Worm (Caenorhabditis elegans) whole organism, L2 larva: ENCODE data around the gene F02C9.1.

Source experiments
- F13H6.1 ChIP-seq: sonication (generic microtip); optimal IDR thresholded peaks from 2 replicates; lab custom pipeline; 2016; ENCODE audit warnings: missing genetic modification characterization, missing compliant biosample characterization
- R02D3.7 ChIP-seq: fragments of 150-350 bp; optimal IDR thresholded peaks from 2 replicates; lab custom pipeline; 2014; ENCODE audit warnings: missing biosample characterization, missing genetic modification characterization
- Y55F3AM.14 ChIP-seq: fragments of 200-800 bp; sonication (Bioruptor generic); optimal IDR thresholded peaks from 2 replicates; lab custom pipeline; 2018; ENCODE audit warnings: mild to moderate bottlenecking, missing genetic modification characterization, missing compliant biosample characterization
- alr-1 ChIP-seq: fragments of 150-350 bp; optimal IDR thresholded peaks from 2 replicates; lab custom pipeline; 2014; ENCODE audit warnings: missing biosample characterization, missing genetic modification characterization
- aly-2 ChIP-seq: fragments of 150-350 bp; optimal IDR thresholded peaks from 2 replicates; lab custom pipeline; 2014; ENCODE audit warnings: missing biosample characterization, missing genetic modification characterization
- ama-1 ChIP-seq: fragments of 150-350 bp; optimal IDR thresholded peaks from 2 replicates; lab custom pipeline; 2018; ENCODE audit warnings: inconsistent platforms
- blmp-1 ChIP-seq: sonication (generic microtip); optimal IDR thresholded peaks from 2 replicates; lab custom pipeline; 2017; ENCODE audit warnings: missing genetic modification characterization, mild to moderate bottlenecking, missing compliant biosample characterization, antibody characterized with exemption, moderate library complexity; ENCODE audit not compliant: insufficient read depth
- ceh-16 ChIP-seq: fragments of 150-350 bp; optimal IDR thresholded peaks from 2 replicates; lab custom pipeline; 2014; ENCODE audit warnings: missing biosample characterization, missing genetic modification characterization
- ceh-82 ChIP-seq: fragments of 150-350 bp; optimal IDR thresholded peaks from 2 replicates; lab custom pipeline; 2014; ENCODE audit warnings: missing biosample characterization, missing genetic modification characterization
- dmd-4 ChIP-seq: sonication (generic microtip); optimal IDR thresholded peaks from 2 replicates; lab custom pipeline; 2017; ENCODE audit warnings: missing biosample characterization, missing genetic modification characterization
- egl-27 ChIP-seq: sonication (generic microtip); optimal IDR thresholded peaks from 3 replicates; lab custom pipeline; 2017; ENCODE audit warnings: missing biosample characterization, missing genetic modification reagents, missing genetic modification characterization
- elt-1 ChIP-seq: fragments of 150-350 bp; optimal IDR thresholded peaks from 2 replicates; lab custom pipeline; 2014; ENCODE audit warnings: missing biosample characterization, missing genetic modification characterization
- fos-1 ChIP-seq: fragments of 150-350 bp; optimal IDR thresholded peaks from 2 replicates; lab custom pipeline; 2014; ENCODE audit warnings: missing biosample characterization, missing genetic modification characterization
- gmeb-1 ChIP-seq: fragments of 150-350 bp; optimal IDR thresholded peaks from 2 replicates; lab custom pipeline; 2014; ENCODE audit warnings: missing biosample characterization, missing genetic modification characterization
- lin-11 ChIP-seq: fragments of 150-350 bp; sonication (generic microtip); optimal IDR thresholded peaks from 2 replicates; lab custom pipeline; 2014; ENCODE audit warnings: missing biosample characterization, missing genetic modification characterization, inconsistent platforms, mixed read lengths
- lin-39 ChIP-seq: fragments of 150-350 bp; optimal IDR thresholded peaks from 2 replicates; lab custom pipeline; 2014; ENCODE audit warnings: missing biosample characterization, missing genetic modification reagents, missing genetic modification characterization
- mab-5 ChIP-seq: fragments of 150-350 bp; optimal IDR thresholded peaks from 2 replicates; lab custom pipeline; 2014; ENCODE audit warnings: missing biosample characterization, missing genetic modification characterization
- mdl-1 ChIP-seq, 2 experiments: fragments of 150-350 bp in 1 of 2; sonication (generic microtip) in 1 of 2; optimal IDR thresholded peaks; 2 replicates each; lab custom pipeline; 2017; ENCODE audit warnings: missing biosample characterization in 2 of 2, missing genetic modification characterization in 2 of 2
- nhr-11 ChIP-seq: fragments of 150-350 bp; optimal IDR thresholded peaks from 2 replicates; lab custom pipeline; 2014; ENCODE audit warnings: missing biosample characterization, missing genetic modification characterization
- nhr-12 ChIP-seq: fragments of 150-350 bp; optimal IDR thresholded peaks from 2 replicates; lab custom pipeline; 2014; ENCODE audit warnings: missing biosample characterization, missing genetic modification characterization
- nhr-129 ChIP-seq: fragments of 150-350 bp; optimal IDR thresholded peaks from 2 replicates; lab custom pipeline; 2014; ENCODE audit warnings: missing biosample characterization, missing genetic modification characterization
- nhr-21 ChIP-seq: fragments of 150-350 bp; optimal IDR thresholded peaks from 2 replicates; lab custom pipeline; 2014; ENCODE audit warnings: missing biosample characterization, missing genetic modification characterization
- nhr-23 ChIP-seq: fragments of 150-350 bp; optimal IDR thresholded peaks from 2 replicates; lab custom pipeline; 2014; ENCODE audit warnings: missing biosample characterization, missing genetic modification reagents, missing genetic modification characterization
- nhr-237 ChIP-seq: fragments of 150-350 bp; optimal IDR thresholded peaks from 2 replicates; lab custom pipeline; 2014; ENCODE audit warnings: missing biosample characterization, missing genetic modification characterization
- nhr-6 ChIP-seq: fragments of 150-350 bp; optimal IDR thresholded peaks from 2 replicates; lab custom pipeline; 2014; ENCODE audit warnings: missing biosample characterization, missing genetic modification characterization
- nhr-77 ChIP-seq: fragments of 150-350 bp; optimal IDR thresholded peaks from 2 replicates; lab custom pipeline; 2014; ENCODE audit warnings: missing biosample characterization, missing genetic modification characterization
- sem-4 ChIP-seq: fragments of 150-350 bp; optimal IDR thresholded peaks from 2 replicates; lab custom pipeline; 2014; ENCODE audit warnings: missing biosample characterization, missing genetic modification reagents, missing genetic modification characterization
- skn-1 ChIP-seq: sonication (generic microtip); optimal IDR thresholded peaks from 2 replicates; lab custom pipeline; 2017; ENCODE audit warnings: missing biosample characterization, missing genetic modification characterization
- sma-3 ChIP-seq: sonication (generic microtip); optimal IDR thresholded peaks from 2 replicates; lab custom pipeline; 2016; ENCODE audit warnings: missing genetic modification reagents, missing genetic modification characterization, missing compliant biosample characterization
- sma-9 ChIP-seq, 2 experiments: fragments of 150-350 bp in 1 of 2; sonication (generic microtip) in 1 of 2; optimal IDR thresholded peaks; 2 replicates each; lab custom pipeline; 2014 to 2016; ENCODE audit warnings: missing genetic modification characterization in 2 of 2, mild to moderate bottlenecking in 1 of 2, missing biosample characterization in 1 of 2, missing compliant biosample characterization in 1 of 2, missing genetic modification reagents in 1 of 2, moderate library complexity in 1 of 2
- snpc-4 ChIP-seq: fragments of 150-350 bp; optimal IDR thresholded peaks from 2 replicates; lab custom pipeline; 2014; ENCODE audit warnings: missing biosample characterization, missing genetic modification characterization
- unc-39 ChIP-seq: fragments of 150-350 bp; optimal IDR thresholded peaks from 2 replicates; lab custom pipeline; 2014; ENCODE audit warnings: missing biosample characterization, missing genetic modification characterization
- unc-55 ChIP-seq: fragments of 150-350 bp; sonication (generic microtip); optimal IDR thresholded peaks from 3 replicates; lab custom pipeline; 2014; ENCODE audit warnings: missing biosample characterization, missing genetic modification reagents, missing genetic modification characterization
- unc-62 ChIP-seq: fragments of 150-350 bp; optimal IDR thresholded peaks from 2 replicates; lab custom pipeline; 2014; ENCODE audit warnings: missing biosample characterization, missing genetic modification reagents, missing genetic modification characterization
- zag-1 ChIP-seq: fragments of 150-350 bp; optimal IDR thresholded peaks from 2 replicates; lab custom pipeline; 2014; ENCODE audit warnings: missing biosample characterization, missing genetic modification characterization
- ztf-1 ChIP-seq: fragments of 200-800 bp; sonication (Bioruptor generic); conservative IDR thresholded peaks from 2 replicates; pipeline ENCODE4 v1.3.6; 2022; ENCODE audit warnings: missing genetic modification characterization, missing compliant biosample characterization
- ztf-11 ChIP-seq: sonication (generic microtip); optimal IDR thresholded peaks from 2 replicates; lab custom pipeline; 2017; ENCODE audit warnings: missing biosample characterization, missing genetic modification characterization
- ztf-4 ChIP-seq: fragments of 150-350 bp; optimal IDR thresholded peaks from 2 replicates; lab custom pipeline; 2014; ENCODE audit warnings: missing biosample characterization, missing genetic modification characterization

F02C9.1 gene

ce11 chrV:3124912-3125311, 13.6 kb upstream of the F02C9.1 start, which contains the start of gene Y73C8C.12:
TSS of gene Y73C8C.12 (plus strand) at chrV:3125212.
- TF ChIP-seq unc-55 (GFP tag; lab: Kevin White, UChicago): no peak
- TF ChIP-seq ama-1 (lab: Kevin White, UChicago): no peak
- no peak for TF ChIP-seq zag-1 (tag; lab: Kevin White, UChicago)
- no peak for TF ChIP-seq skn-1 (tag; lab: Kevin White, UChicago)
- no peak for TF ChIP-seq sem-4 (tag; lab: Kevin White, UChicago)
- no peak for TF ChIP-seq unc-39 (tag; lab: Kevin White, UChicago)
- no peak for TF ChIP-seq alr-1 (tag; lab: Kevin White, UChicago)
- TF ChIP-seq mab-5 (tag; lab: Kevin White, UChicago): no peak
- no peak for TF ChIP-seq nhr-237 (tag; lab: Kevin White, UChicago)
- no peak for TF ChIP-seq ztf-1 (GFP tag; lab: Robert Waterston, UW)
- no peak for TF ChIP-seq nhr-12 (tag; lab: Kevin White, UChicago)
- no peak for TF ChIP-seq fos-1 (tag; lab: Kevin White, UChicago)
- no peak for TF ChIP-seq aly-2 (tag; lab: Kevin White, UChicago)
- no peak for TF ChIP-seq ceh-16
- no peak for TF ChIP-seq lin-39 (tag; lab: Kevin White, UChicago)
- no peak for TF ChIP-seq mdl-1 (tag; optimal IDR thresholded peaks at IDR 0.05; lab: Kevin White, UChicago)
- TF ChIP-seq nhr-23 (tag; lab: Kevin White, UChicago): no peak
- TF ChIP-seq, all 48 proteins: peak for 0

ce11 chrV:3127670-3128069, 10.8 kb upstream of the F02C9.1 start, which contains the start of gene Y73C8C.10:
TSS of gene Y73C8C.10 (minus strand) at chrV:3127770.
- TF ChIP-seq F13H6.1 (tag; lab: Kevin White, UChicago): no peak
- no peak for TF ChIP-seq ztf-11
- no peak for TF ChIP-seq sma-9 (GFP tag; optimal IDR thresholded peaks at IDR 0.05; lab: Kevin White, UChicago)
- no peak for TF ChIP-seq sma-9 (tag; optimal IDR thresholded peaks at IDR 0.05; lab: Kevin White, UChicago)
- TF ChIP-seq skn-1 (tag; lab: Kevin White, UChicago): no peak
- no peak for TF ChIP-seq Y55F3AM.14 (GFP tag; lab: Kevin White, UChicago)
- no peak for TF ChIP-seq snpc-4 (tag; lab: Kevin White, UChicago)
- no peak for TF ChIP-seq elt-1 (tag; lab: Kevin White, UChicago)
- no peak for TF ChIP-seq sma-3 (GFP tag; lab: Kevin White, UChicago)
- TF ChIP-seq nhr-11 (tag; lab: Kevin White, UChicago): no peak
- TF ChIP-seq lin-39 (tag; lab: Kevin White, UChicago): no peak

ce11 chrV:3128803-3129202, 9.7 kb upstream of the F02C9.1 start, which contains the start of gene tat-6:
TSS of gene tat-6 (plus strand) at chrV:3129103.
- TF ChIP-seq unc-39 (tag; lab: Kevin White, UChicago) (no peak), nhr-21 (no peak), snpc-4 (tag; lab: Kevin White, UChicago) (no peak), lin-11 (tag; lab: Kevin White, UChicago) (no peak), mab-5 (tag; lab: Kevin White, UChicago) (no peak), nhr-237 (tag; lab: Kevin White, UChicago) (no peak)

ce11 chrV:3132116-3132515, 6.4 kb upstream of the F02C9.1 start:
- no peak for TF ChIP-seq ztf-1 (GFP tag; lab: Robert Waterston, UW)
- TF ChIP-seq dmd-4 (tag; lab: Kevin White, UChicago): no peak
- no peak for TF ChIP-seq nhr-23 (tag; lab: Kevin White, UChicago)
- TF ChIP-seq blmp-1 (tag; lab: Kevin White, UChicago): no peak

- TF ChIP-seq sem-4 (tag; lab: Kevin White, UChicago): no peak
- no peak for TF ChIP-seq gmeb-1 (tag; lab: Kevin White, UChicago)
- TF ChIP-seq sma-9 (GFP tag; optimal IDR thresholded peaks at IDR 0.05; lab: Kevin White, UChicago): no peak
- TF ChIP-seq sma-9 (tag; optimal IDR thresholded peaks at IDR 0.05; lab: Kevin White, UChicago): no peak
- no peak for TF ChIP-seq ceh-82 (tag; lab: Kevin White, UChicago)
- TF ChIP-seq elt-1 (tag; lab: Kevin White, UChicago): no peak
- no peak for TF ChIP-seq nhr-6 (tag; lab: Kevin White, UChicago)
- TF ChIP-seq blmp-1 (tag; lab: Kevin White, UChicago): no peak
- no peak for TF ChIP-seq egl-27 (tag; lab: Kevin White, UChicago)
- TF ChIP-seq ceh-16: no peak
- no peak for TF ChIP-seq nhr-12 (tag; lab: Kevin White, UChicago)
- TF ChIP-seq R02D3.7: no peak
- no peak for TF ChIP-seq ztf-1 (GFP tag; lab: Robert Waterston, UW)
- no peak for TF ChIP-seq ztf-4 (tag; lab: Kevin White, UChicago)
- TF ChIP-seq unc-62 (GFP tag; lab: Kevin White, UChicago): no peak
- TF ChIP-seq mdl-1 (tag; optimal IDR thresholded peaks at IDR 0.05; lab: Kevin White, UChicago): no peak
- TF ChIP-seq lin-11 (tag; lab: Kevin White, UChicago): no peak
- TF ChIP-seq Y55F3AM.14 (GFP tag; lab: Kevin White, UChicago): no peak
- no peak for TF ChIP-seq nhr-77 (tag; lab: Kevin White, UChicago)
- TF ChIP-seq nhr-129 (tag; lab: Kevin White, UChicago): no peak
- no peak for TF ChIP-seq aly-2 (tag; lab: Kevin White, UChicago)
These were observed 5.2 kb upstream of the F02C9.1 start, which contains the start of gene F02C9.2 for ce11 chrV:3133293-3133755. TSS of gene F02C9.2 (plus strand) at chrV:3133705.
